Worm (Caenorhabditis elegans): ENCODE data around the gene C53C11.2.

C53C11.2 gene

ce11 chrX:17338944-17339343 lies 2.5 kb downstream of the C53C11.2 start:
- no peak for TF ChIP-seq unc-62 (GFP tag; optimal IDR thresholded peaks at IDR 0.05)

DNA sequence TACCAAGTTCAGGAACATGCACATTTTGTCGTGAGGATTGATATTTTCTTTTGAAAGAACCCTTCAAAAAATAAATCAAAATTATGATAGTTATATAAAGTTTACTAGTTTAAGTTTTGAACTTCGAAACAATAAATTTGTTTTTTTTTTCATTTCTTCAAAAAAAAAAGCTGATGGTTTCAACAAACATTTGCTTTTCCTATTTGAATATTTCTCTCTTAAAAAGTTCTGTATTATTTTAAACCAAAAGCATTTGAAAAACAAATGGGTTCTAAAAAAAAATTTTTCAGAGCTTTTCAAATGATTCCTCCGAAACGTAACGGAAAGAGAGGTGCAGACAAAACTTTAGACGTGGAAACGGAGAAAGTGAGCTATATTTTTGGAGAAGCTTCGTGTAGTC lies 4.0 kb downstream of the C53C11.2 start, which contains the start of gene C53C11.1:
Gene C53C11.1, plus strand, starts transcription at position 301 of the 400 bp plus-strand sequence.
- no peak for TF ChIP-seq unc-62 (GFP tag; optimal IDR thresholded peaks at IDR 0.05)

DNA sequence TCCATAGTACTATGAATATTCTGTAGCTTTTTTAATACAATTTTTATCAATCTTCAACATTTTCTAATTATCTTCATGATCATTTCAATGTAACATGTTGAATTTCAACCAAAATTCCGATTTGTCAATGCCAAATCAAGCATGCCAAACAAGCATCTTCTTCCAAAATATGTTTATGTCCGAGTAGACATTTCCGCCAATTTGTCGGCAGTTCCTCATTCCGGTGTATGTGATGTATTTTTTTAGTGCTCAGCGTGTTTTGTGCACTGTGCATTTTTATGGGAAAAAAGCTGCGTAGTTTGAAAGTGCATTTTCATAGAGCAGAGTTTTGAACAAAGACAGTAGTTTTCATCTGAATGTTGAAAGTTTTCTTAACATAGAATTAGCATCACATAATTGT lies 13.0 kb downstream of the C53C11.2 start:
- TF ChIP-seq unc-62 (GFP tag; optimal IDR thresholded peaks at IDR 0.05), result no peak

DNA sequence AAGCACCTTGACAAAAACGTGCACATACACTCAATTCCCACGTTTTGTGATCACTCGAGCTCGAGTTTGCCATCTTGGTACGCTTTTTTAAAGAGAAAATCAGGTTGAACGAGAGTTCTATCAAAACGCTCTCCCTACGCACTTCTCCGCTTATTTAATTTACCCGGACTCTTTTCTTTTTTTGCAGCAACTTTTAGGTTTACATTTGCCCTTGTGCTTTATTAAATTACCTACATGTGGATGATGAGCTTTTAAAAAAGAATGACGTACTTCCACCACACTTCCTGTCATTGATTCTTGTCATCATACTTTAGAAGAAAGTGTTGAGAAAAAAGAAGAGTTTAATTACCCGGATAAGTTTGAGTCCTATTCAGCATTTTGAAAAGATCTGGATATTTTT lies 15.7 kb downstream of the C53C11.2 start:
- no peak for TF ChIP-seq unc-62 (GFP tag; optimal IDR thresholded peaks at IDR 0.05)

DNA sequence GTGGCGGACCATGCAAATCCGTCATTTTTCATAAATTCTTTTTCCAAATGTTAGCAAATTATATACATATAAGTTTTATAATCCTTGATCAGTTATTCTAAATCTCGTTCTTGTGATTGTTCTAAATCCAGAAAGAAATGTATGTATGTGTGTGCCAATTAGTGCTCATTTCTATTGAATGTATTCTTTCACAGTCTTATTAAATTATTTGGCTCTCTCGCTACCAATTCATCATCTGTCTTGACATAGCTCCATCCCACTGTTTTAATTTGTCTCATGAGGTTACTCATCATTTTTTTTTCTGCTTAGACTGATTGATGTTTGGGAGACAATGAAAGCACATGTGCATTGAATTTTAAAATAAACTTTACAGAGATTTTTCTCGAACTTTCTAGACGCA lies 19.0 kb downstream of the C53C11.2 start:
- TF ChIP-seq unc-62 (GFP tag; optimal IDR thresholded peaks at IDR 0.05), result no peak

DNA sequence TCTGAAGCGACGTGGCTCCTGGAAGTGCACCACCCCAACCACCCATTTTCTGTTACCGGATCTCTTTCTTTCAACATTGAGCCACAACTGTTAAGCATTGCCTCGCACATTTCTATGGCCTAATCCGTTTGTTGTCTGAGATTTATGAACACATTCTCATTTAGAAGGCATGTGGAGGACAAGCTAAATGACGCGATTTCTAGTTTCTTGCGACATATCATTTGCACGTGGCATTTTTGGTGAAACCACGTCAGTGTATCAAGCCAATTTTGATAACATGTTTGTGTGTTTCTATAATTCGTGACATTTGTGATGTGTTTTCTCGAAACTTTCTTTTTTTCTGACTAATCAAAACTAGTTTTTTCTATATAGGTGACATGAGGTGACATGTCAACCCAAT lies 20.3 kb downstream of the C53C11.2 start:
- no peak for TF ChIP-seq unc-62 (GFP tag; optimal IDR thresholded peaks at IDR 0.05)

DNA sequence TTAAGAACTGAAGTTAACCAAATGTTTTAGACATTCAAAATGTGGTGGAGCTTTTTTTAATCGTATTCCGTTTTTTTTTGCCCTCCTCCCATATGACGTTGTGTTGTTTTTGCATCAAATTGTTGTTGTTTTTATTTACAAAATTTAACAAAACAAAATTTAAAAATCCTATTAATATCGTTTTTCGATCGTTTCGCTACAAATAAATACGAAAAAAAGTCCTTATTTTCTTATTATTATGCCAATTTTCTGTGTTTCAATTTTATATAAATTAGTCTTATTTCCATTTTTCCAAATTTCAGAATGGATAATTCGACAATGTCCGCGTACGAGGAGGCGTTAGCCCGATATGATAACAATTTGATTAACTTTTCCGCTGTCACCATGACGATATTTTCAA lies 23.0 kb downstream of the C53C11.2 start, which contains the start of gene npr-36:
Gene npr-36, plus strand, starts transcription at position 301 of the 400 bp plus-strand sequence.
- TF ChIP-seq unc-62 (GFP tag; optimal IDR thresholded peaks at IDR 0.05), result no peak

DNA sequence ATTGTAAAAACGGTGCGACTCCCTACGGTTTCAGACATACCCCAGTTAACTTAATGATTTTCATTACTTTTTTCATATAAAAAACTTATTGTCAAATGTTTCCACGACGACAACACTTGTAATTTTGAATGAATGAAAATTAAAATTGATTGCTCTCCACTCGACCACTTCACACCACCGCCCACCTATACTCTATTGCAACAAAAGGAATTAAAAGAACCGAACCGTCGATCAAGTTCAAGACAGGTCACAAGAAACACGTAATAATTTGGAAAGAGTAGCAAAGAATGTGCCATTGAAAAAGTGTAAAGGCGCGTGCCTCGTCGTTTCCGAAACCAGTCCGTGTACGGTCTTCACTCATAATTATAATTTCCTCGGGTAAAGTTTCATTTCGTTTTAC lies 26.1 kb downstream of the C53C11.2 start, which contains the start of gene F10D7.11:
Gene F10D7.11, plus strand, starts transcription at position 301 of the 400 bp plus-strand sequence.
- no peak for TF ChIP-seq unc-62 (GFP tag; optimal IDR thresholded peaks at IDR 0.05)

- no peak for TF ChIP-seq unc-62 (GFP tag; optimal IDR thresholded peaks at IDR 0.05)
Observed at ce11 chrX:17363491-17363890, 27.1 kb downstream of the C53C11.2 start.

DNA sequence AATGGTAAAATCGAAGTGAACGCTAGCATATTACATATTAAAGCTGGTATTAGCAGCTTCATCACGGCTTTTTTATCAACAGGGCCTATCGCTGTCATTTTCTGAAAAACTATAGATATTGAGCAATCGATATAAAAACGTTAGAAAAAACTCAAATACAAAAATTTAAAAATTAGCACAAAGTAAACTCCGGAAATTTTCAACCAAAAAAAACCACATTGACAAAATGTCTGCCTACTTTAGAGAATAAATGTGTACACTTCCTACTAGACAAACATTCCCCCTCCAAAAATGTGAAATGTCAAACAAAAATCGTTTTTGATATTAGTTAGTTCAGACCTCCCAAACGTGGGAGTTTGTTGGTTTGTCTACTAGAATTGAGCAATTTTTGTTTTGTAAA lies 32.1 kb downstream of the C53C11.2 start, which contains the start of gene mfsd-10:
Gene mfsd-10, minus strand, starts transcription at position 101 of the 400 bp plus-strand sequence.
- no peak for TF ChIP-seq unc-62 (GFP tag; optimal IDR thresholded peaks at IDR 0.05)

- no peak for TF ChIP-seq unc-62 (GFP tag; optimal IDR thresholded peaks at IDR 0.05)
Observed at ce11 chrX:17369514-17369913, 33.1 kb downstream of the C53C11.2 start.

DNA sequence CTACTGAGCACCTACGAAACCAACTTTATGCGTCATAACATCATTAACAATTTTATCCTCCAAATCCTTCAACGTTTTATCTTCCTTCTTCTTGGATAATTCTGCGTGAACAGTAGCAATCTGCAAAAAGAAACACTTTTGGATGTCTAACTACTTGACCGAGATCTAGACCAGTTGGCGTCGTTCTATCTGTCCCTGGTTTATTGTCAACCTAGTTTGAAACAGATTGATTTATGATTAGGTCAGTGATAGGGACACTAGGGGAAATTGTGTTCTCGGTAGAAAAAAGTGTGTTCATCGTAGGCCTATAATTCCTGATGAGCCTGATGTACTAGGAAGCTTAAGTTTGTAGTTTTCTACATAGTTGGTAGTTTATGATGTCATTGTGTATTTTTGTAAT lies 37.5 kb downstream of the C53C11.2 start:
- no peak for TF ChIP-seq unc-62 (GFP tag; optimal IDR thresholded peaks at IDR 0.05)

DNA sequence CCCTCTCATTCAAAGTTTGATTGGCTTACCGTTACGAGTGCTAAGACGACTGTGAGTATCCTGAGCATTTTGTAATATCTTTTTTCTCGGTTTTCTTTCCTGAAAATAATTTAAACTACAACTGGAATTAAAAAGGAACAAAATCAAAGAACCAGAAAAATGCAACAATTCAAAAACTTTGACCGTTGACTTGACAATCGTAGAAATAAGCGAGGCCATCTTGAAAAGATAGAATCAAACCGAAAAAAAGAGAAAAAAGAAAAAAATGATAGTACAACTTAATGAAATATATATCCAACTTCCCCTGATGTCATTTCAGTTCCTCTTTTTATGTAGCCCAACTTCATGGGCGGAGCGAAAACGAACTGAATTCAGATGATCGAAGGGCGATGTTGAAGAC lies 38.1 kb downstream of the C53C11.2 start, which contains the start of gene F10D7.3:
Gene F10D7.3, minus strand, starts transcription at position 101 of the 400 bp plus-strand sequence.
- no peak for TF ChIP-seq unc-62 (GFP tag; optimal IDR thresholded peaks at IDR 0.05)

- TF ChIP-seq unc-62 (GFP tag; optimal IDR thresholded peaks at IDR 0.05), result no peak
Observed at ce11 chrX:17375877-17376276, 39.4 kb downstream of the C53C11.2 start.

DNA sequence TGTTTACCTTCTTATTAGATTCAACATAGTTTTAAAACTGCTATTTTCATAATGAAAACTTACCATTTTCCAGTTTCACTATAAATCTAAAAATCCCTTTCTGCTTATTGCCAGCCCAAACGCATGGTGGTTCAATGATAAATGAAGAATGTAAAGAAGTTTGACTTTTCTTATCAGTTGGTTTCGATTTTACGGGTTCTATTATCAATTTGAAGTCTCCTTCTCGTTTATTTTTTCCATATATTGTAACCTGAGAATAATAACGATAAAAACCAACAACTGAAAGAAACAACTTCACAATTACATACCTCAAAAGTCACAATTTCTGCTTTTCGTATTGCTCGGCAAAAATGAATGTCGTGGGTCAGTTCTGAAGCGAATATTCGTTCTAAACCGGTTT lies 42.6 kb downstream of the C53C11.2 start:
- TF ChIP-seq unc-62 (GFP tag; optimal IDR thresholded peaks at IDR 0.05), result no peak

- TF ChIP-seq unc-62 (GFP tag; optimal IDR thresholded peaks at IDR 0.05), result no peak
Observed at ce11 chrX:17379675-17380074, 43.2 kb downstream of the C53C11.2 start, which contains the start of gene F10D7.10. Gene F10D7.10 (minus strand): TSS chrX:17379775.

- TF ChIP-seq unc-62 (GFP tag; optimal IDR thresholded peaks at IDR 0.05), result no peak
Observed at ce11 chrX:17381975-17382374, 45.5 kb downstream of the C53C11.2 start, which contains the start of gene F10D7.4. Gene F10D7.4 (minus strand): TSS chrX:17382075.

DNA sequence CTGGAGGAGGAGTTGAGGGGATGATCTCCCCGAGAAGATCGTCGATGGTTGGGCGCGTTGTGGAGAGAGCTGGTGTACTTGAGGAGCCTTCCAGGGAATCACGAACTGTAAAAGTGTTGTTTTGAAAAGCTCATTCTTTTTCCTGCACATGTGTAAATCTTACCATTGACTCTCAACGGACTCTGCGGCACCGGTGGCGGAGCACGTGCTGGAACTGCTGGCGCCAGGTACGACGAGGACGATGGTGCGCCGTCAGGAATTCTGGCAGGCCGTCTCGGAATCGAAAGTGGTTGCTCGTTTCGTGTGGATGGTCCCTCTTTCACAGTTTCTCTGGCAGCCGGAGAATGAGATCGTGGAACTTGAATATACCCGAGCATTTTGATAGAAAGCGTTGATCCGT lies 47.9 kb downstream of the C53C11.2 start:
- TF ChIP-seq unc-62 (GFP tag; optimal IDR thresholded peaks at IDR 0.05), result no peak

Measured in whole organism, dauer.